Worm (Caenorhabditis elegans) whole organism, midembryonic: ENCODE data around the gene ddx-46.

Source experiments
- T22C8.4 ChIP-seq: fragments of 200-800 bp; sonication (Bioruptor generic); IDR thresholded peaks from 2 replicates; pipeline ENCODE4 v1.3.6; 2022; ENCODE audit warnings: missing genetic modification characterization, missing compliant biosample characterization
- cog-1 ChIP-seq: sonication (generic microtip); optimal IDR thresholded peaks from 2 replicates; lab custom pipeline; 2016; ENCODE audit warnings: missing genetic modification characterization, missing compliant biosample characterization
- flt-1 ChIP-seq: fragments of 200-800 bp; sonication (Bioruptor generic); IDR thresholded peaks from 2 replicates; pipeline ENCODE4 v1.3.6; 2022; ENCODE audit warnings: missing genetic modification characterization, missing compliant biosample characterization
- klf-2 ChIP-seq: fragments of 200-800 bp; sonication (Bioruptor generic); conservative IDR thresholded peaks from 2 replicates; pipeline ENCODE4 v1.3.6; 2022; ENCODE audit warnings: missing genetic modification reagents, missing genetic modification characterization, missing compliant biosample characterization
- med-1 ChIP-seq: sonication (generic microtip); optimal IDR thresholded peaks from 2 replicates; lab custom pipeline; 2017; ENCODE audit warnings: missing genetic modification characterization, mild to moderate bottlenecking, missing compliant biosample characterization, antibody characterized with exemption, missing genetic modification reagents; ENCODE audit not compliant: insufficient read depth
- ref-1 ChIP-seq: fragments of 200-800 bp; sonication (Bioruptor generic); conservative IDR thresholded peaks from 2 replicates; pipeline ENCODE4 v1.3.6; 2022; ENCODE audit warnings: missing genetic modification reagents, missing genetic modification characterization, missing compliant biosample characterization

ce11 chrIV:1261930-1262329 lies 47.5 kb downstream of the ddx-46 start:
- TF ChIP-seq flt-1 (no peak), med-1 (GFP tag; lab: Kevin White, UChicago) (no peak), klf-2 (GFP tag; lab: Robert Waterston, UW) (no peak), T22C8.4 (GFP tag; lab: Robert Waterston, UW) (no peak), ref-1 (GFP tag; lab: Robert Waterston, UW) (no peak), cog-1 (tag; lab: Kevin White, UChicago) (no peak)
